Fruit fly (Drosophila melanogaster) Kc167 (cell line): ENCODE results near the gene CG5641.

Experiments
- Myc ChIP-seq: fragments of >200 bp; optimal IDR thresholded peaks from 2 replicates; lab custom pipeline; 2017; ENCODE audit warnings: missing external identifiers
- Sin3A ChIP-seq: fragments of >200 bp; optimal IDR thresholded peaks from 2 replicates; lab custom pipeline; 2018; ENCODE audit warnings: missing external identifiers
- h ChIP-seq: fragments of >200 bp; optimal IDR thresholded peaks from 3 replicates; lab custom pipeline; 2018; ENCODE audit warnings: missing external identifiers
- insv ChIP-seq: fragments of >200 bp; optimal IDR thresholded peaks from 3 replicates; lab custom pipeline; 2018; ENCODE audit warnings: missing external identifiers
- psq ChIP-seq: fragments of >200 bp; optimal IDR thresholded peaks from 2 replicates; lab custom pipeline; 2017; ENCODE audit warnings: missing external identifiers
- ttk ChIP-seq: sonication (Bioruptor generic); optimal IDR thresholded peaks from 2 replicates; lab custom pipeline; 2017; ENCODE audit warnings: missing external identifiers

Gene CG5641

DNA sequence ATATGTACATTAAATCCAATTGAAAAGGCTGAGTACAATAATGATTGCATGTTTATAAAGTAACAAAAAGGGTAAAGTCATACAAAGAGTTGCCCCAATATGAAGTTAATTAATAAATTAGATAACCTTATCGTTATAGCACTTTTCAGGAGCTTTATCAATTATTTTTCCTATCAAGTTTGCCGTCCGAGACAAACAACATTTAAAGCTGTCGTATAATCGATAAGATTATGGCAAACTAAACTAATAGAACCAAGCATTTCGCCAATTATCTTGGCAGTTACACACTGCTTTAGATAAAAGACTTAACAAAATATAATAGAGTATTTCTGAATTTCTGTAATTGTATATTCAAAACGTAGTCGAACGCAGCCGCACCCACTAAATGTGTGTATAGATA lies 23.9 kb downstream of the CG5641 start:
- TF ChIP-seq ttk (lab: Kevin White, UChicago) (no peak), Sin3A (lab: Kevin White, UChicago) (no peak), psq (lab: Kevin White, UChicago) (no peak), h (lab: Kevin White, UChicago) (no peak), insv (lab: Kevin White, UChicago) (no peak)

dm6 chr3R:12402935-12403334 lies 26.1 kb downstream of the CG5641 start:
- TF ChIP-seq insv (lab: Kevin White, UChicago), result no peak
- TF ChIP-seq h (lab: Kevin White, UChicago), result no peak
- no peak for TF ChIP-seq Myc
- TF ChIP-seq psq (lab: Kevin White, UChicago), result no peak
- TF ChIP-seq ttk (lab: Kevin White, UChicago), result no peak
- TF ChIP-seq Sin3A (lab: Kevin White, UChicago), result no peak

dm6 chr3R:12401672-12402296 lies 27.3 kb downstream of the CG5641 start, which contains the start of gene DNAlig3:
DNAlig3 (minus strand) TSS chr3R:12401839.
- peak; percentile 84 for TF ChIP-seq insv (lab: Kevin White, UChicago)
- TF ChIP-seq Sin3A (lab: Kevin White, UChicago), result no peak

DNA sequence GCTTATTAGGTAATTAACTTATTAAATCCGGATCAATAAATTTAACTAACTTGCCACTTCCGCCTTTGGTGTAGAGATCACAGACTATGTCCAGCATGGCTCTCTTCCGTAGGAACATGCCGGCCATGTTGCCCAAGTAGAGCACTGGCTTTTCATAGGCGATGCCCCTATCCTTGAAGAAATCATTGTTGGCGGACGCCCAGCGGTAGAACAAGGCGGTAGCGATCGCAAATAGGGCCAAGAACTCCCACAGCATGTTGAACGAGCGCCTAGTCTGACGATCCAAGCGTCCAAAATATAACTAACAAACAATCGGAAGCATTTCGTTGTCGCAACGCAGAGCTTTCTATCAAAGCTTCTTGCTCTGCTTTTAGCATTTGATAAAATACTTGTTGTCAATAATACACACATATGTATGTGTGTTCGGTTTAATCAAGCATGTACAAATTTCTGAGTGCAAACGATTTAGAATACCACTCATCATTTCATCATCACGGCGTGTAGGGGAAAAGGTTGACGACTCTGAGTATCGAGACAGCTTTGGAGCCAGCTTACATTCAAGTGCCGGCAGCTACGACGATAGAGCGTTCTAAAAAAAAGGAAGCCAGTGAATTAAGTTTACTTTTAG lies 30.3 kb downstream of the CG5641 start, which contains the start of gene Cyp9f3:
TSS of gene Cyp9f3 (minus strand) at position 310 of the 628 bp plus-strand sequence.
- no peak for TF ChIP-seq insv (lab: Kevin White, UChicago)
- TF ChIP-seq psq (lab: Kevin White, UChicago), result no peak
- TF ChIP-seq ttk (lab: Kevin White, UChicago), result no peak
- TF ChIP-seq Sin3A (lab: Kevin White, UChicago), result no peak
- no peak for TF ChIP-seq Myc
- no peak for TF ChIP-seq h (lab: Kevin White, UChicago)

DNA sequence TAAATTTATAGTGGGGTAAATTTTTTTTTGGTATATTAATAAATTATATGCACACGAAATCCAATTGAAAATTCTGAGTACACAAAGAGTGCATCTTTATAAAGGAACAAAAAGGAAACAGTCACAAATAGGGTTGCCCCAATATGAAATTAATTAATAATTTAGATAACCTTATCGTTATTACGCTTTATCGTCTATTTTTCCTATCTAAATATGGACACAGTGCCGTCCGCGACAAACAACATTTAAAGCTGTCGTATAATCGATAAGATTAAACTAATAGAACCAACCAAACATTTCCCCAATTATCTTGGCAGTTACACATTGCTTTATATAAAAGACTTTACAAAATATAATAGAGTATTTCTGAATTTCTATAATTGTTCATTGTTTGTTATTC lies 31.0 kb downstream of the CG5641 start:
- TF ChIP-seq psq (lab: Kevin White, UChicago) (no peak), Myc (no peak), ttk (lab: Kevin White, UChicago) (no peak), Sin3A (lab: Kevin White, UChicago) (no peak), h (lab: Kevin White, UChicago) (no peak)

dm6 chr3R:12395880-12396279 lies 33.2 kb downstream of the CG5641 start, which contains the start of the genes CG10096 and CG10097:
CG10096 (minus strand) TSS chr3R:12395980.
CG10097 (minus strand) TSS chr3R:12395980.
- TF ChIP-seq insv (lab: Kevin White, UChicago), result no peak
- no peak for TF ChIP-seq ttk (lab: Kevin White, UChicago)
- TF ChIP-seq Sin3A (lab: Kevin White, UChicago), result no peak
- no peak for TF ChIP-seq Myc
- no peak for TF ChIP-seq h (lab: Kevin White, UChicago)
- TF ChIP-seq psq (lab: Kevin White, UChicago), result no peak

- no peak for TF ChIP-seq h (lab: Kevin White, UChicago)
- TF ChIP-seq psq (lab: Kevin White, UChicago), result no peak
- no peak for TF ChIP-seq Myc
- TF ChIP-seq ttk (lab: Kevin White, UChicago), result no peak
- no peak for TF ChIP-seq Sin3A (lab: Kevin White, UChicago)
- no peak for TF ChIP-seq insv (lab: Kevin White, UChicago)
Measured at dm6 chr3R:12386965-12387364, 42.1 kb downstream of the CG5641 start, which contains the start of gene CG33098. CG33098 (plus strand) TSS chr3R:12387188.

dm6 chr3R:12385949-12386348 lies 43.1 kb downstream of the CG5641 start, which contains the start of gene Sol1:
Sol1 (plus strand) TSS chr3R:12386249.
- TF ChIP-seq Myc, result no peak

dm6 chr3R:12384274-12384673 lies 44.8 kb downstream of the CG5641 start:
- TF ChIP-seq Sin3A (lab: Kevin White, UChicago), result no peak
- no peak for TF ChIP-seq Myc
- no peak for TF ChIP-seq ttk (lab: Kevin White, UChicago)
- no peak for TF ChIP-seq psq (lab: Kevin White, UChicago)
- TF ChIP-seq h (lab: Kevin White, UChicago), result no peak
- TF ChIP-seq insv (lab: Kevin White, UChicago), result no peak

DNA sequence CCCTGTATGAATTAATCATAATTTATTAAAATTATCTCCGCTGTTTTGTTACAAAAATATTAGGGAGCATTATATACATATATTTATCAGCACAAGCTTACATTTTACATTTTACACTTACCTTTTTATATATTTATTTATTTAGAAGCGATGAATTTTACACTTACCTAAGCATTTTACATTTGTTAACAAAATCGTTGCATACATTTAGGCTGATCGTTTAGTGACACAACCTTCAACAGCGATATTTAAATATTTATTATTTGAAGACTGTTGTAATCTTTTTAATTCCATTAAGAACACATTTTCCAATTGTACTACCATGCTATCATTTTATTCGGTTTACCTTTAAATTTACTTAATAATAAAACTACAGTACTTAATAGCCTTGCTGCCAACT lies 45.3 kb downstream of the CG5641 start:
- TF ChIP-seq psq (lab: Kevin White, UChicago) (no peak), Myc (no peak), h (lab: Kevin White, UChicago) (no peak), Sin3A (lab: Kevin White, UChicago) (no peak)

- TF ChIP-seq insv (lab: Kevin White, UChicago) (no peak), Sin3A (lab: Kevin White, UChicago) (no peak), h (lab: Kevin White, UChicago) (no peak), ttk (lab: Kevin White, UChicago) (no peak), psq (lab: Kevin White, UChicago) (no peak), Myc (no peak)
Measured at dm6 chr3R:12383036-12383435, 46.0 kb downstream of the CG5641 start, which contains the start of gene GstD11. GstD11 (plus strand) TSS chr3R:12383336.

- TF ChIP-seq Myc (no peak), ttk (lab: Kevin White, UChicago) (no peak), Sin3A (lab: Kevin White, UChicago) (no peak), insv (lab: Kevin White, UChicago) (no peak), h (lab: Kevin White, UChicago) (no peak), psq (lab: Kevin White, UChicago) (no peak)
Measured at dm6 chr3R:12382563-12382962, 46.5 kb downstream of the CG5641 start, which contains the start of gene CG10035. CG10035 (minus strand) TSS chr3R:12382691.
